Worm (Caenorhabditis elegans) whole organism, L1 larva: ENCODE measurements around the gene tag-297.

ENCODE experiments used
- C04F5.9 ChIP-seq: sonication (generic microtip); optimal IDR thresholded peaks from 2 replicates; lab custom pipeline; 2016; ENCODE audit warnings: missing genetic modification characterization, missing compliant biosample characterization
- C16A3.4 ChIP-seq: fragments of 150-350 bp; optimal IDR thresholded peaks from 2 replicates; lab custom pipeline; 2014; ENCODE audit warnings: missing biosample characterization, missing genetic modification characterization
- F16B12.6 ChIP-seq: fragments of 150-350 bp; optimal IDR thresholded peaks from 2 replicates; lab custom pipeline; 2014; ENCODE audit warnings: missing biosample characterization, missing genetic modification characterization
- aha-1 ChIP-seq: fragments of 150-350 bp; optimal IDR thresholded peaks from 2 replicates; lab custom pipeline; 2014; ENCODE audit warnings: missing biosample characterization, missing genetic modification characterization
- aly-2 ChIP-seq: fragments of 150-350 bp; optimal IDR thresholded peaks from 2 replicates; lab custom pipeline; 2014; ENCODE audit warnings: missing biosample characterization, missing genetic modification characterization
- blmp-1 ChIP-seq: fragments of 150-350 bp; optimal IDR thresholded peaks from 2 replicates; lab custom pipeline; 2014; ENCODE audit warnings: missing biosample characterization, missing genetic modification characterization
- ceh-8 ChIP-seq: fragments of 200-800 bp; sonication (Bioruptor generic); optimal IDR thresholded peaks from 2 replicates; lab custom pipeline; 2018; ENCODE audit warnings: mild to moderate bottlenecking, missing genetic modification characterization, moderate library complexity, missing compliant biosample characterization
- ceh-82 ChIP-seq, 3 experiments: fragments of 150-350 bp in 1 of 3; sonication (generic microtip) in 2 of 3; optimal IDR thresholded peaks; 2 replicates each; lab custom pipeline; 2014 to 2017; ENCODE audit warnings: missing biosample characterization in 3 of 3, missing genetic modification characterization in 3 of 3
- ceh-88 ChIP-seq: fragments of 200-800 bp; sonication (Bioruptor generic); IDR thresholded peaks from 2 replicates; pipeline ENCODE4 v1.3.6; 2022; ENCODE audit warnings: missing genetic modification characterization, missing compliant biosample characterization
- ceh-90 ChIP-seq: sonication (generic microtip); optimal IDR thresholded peaks from 2 replicates; lab custom pipeline; 2016; ENCODE audit warnings: missing genetic modification characterization, missing compliant biosample characterization
- egl-13 ChIP-seq: sonication (generic microtip); optimal IDR thresholded peaks from 2 replicates; lab custom pipeline; 2016; ENCODE audit warnings: missing genotype, missing genetic modification reagents, missing genetic modification characterization, missing compliant biosample characterization
- ets-5 ChIP-seq: fragments of 200-800 bp; sonication (Bioruptor generic); IDR thresholded peaks from 2 replicates; pipeline ENCODE4 v1.3.6; 2022; ENCODE audit warnings: missing genetic modification characterization, missing compliant biosample characterization
- fkh-4 ChIP-seq: sonication (generic microtip); optimal IDR thresholded peaks from 2 replicates; lab custom pipeline; 2016; ENCODE audit warnings: missing compliant biosample characterization, missing genetic modification characterization, borderline replicate concordance
- fos-1 ChIP-seq: fragments of 150-350 bp; optimal IDR thresholded peaks from 2 replicates; lab custom pipeline; 2014; ENCODE audit warnings: missing biosample characterization, missing genetic modification characterization
- hpl-2 ChIP-seq: fragments of 150-350 bp; optimal IDR thresholded peaks from 2 replicates; lab custom pipeline; 2014; ENCODE audit warnings: missing biosample characterization, missing genetic modification reagents, missing genetic modification characterization
- jun-1 ChIP-seq: fragments of 150-350 bp; optimal IDR thresholded peaks from 2 replicates; lab custom pipeline; 2014; ENCODE audit warnings: missing biosample characterization, missing genetic modification reagents, missing genetic modification characterization
- lin-13 ChIP-seq: fragments of 150-350 bp; optimal IDR thresholded peaks from 2 replicates; lab custom pipeline; 2014; ENCODE audit warnings: missing biosample characterization, missing genetic modification reagents, missing genetic modification characterization
- lin-14 ChIP-seq: fragments of 200-800 bp; sonication (Bioruptor generic); optimal IDR thresholded peaks from 2 replicates; lab custom pipeline; 2018; ENCODE audit warnings: mild to moderate bottlenecking, missing genetic modification characterization, moderate library complexity, missing compliant biosample characterization
- lin-15B ChIP-seq: fragments of 150-350 bp; sonication (generic microtip); optimal IDR thresholded peaks from 3 replicates; lab custom pipeline; 2014; ENCODE audit warnings: missing biosample characterization, missing genetic modification characterization
- lin-35 ChIP-seq, 2 experiments: fragments of 150-350 bp; optimal IDR thresholded peaks; 2 replicates each; lab custom pipeline; 2014; ENCODE audit warnings: missing biosample characterization in 2 of 2, missing genetic modification characterization in 2 of 2, missing genetic modification reagents in 2 of 2
- lsy-2 ChIP-seq, 2 experiments: fragments of 150-350 bp; optimal IDR thresholded peaks; 2 replicates each; lab custom pipeline; 2014; ENCODE audit warnings: missing biosample characterization in 2 of 2, missing genetic modification characterization in 2 of 2
- mab-9 ChIP-seq: fragments of 200-800 bp; sonication (Bioruptor generic); IDR thresholded peaks from 2 replicates; pipeline ENCODE4 v1.3.6; 2022; ENCODE audit warnings: missing genetic modification reagents, missing genetic modification characterization, missing compliant biosample characterization
- mdl-1 ChIP-seq, 2 experiments: fragments of 150-350 bp; optimal IDR thresholded peaks; 2 replicates each; lab custom pipeline; 2014 to 2017; ENCODE audit warnings: missing biosample characterization in 2 of 2, missing genetic modification characterization in 2 of 2, inconsistent platforms in 1 of 2
- mep-1 ChIP-seq: fragments of 150-350 bp; optimal IDR thresholded peaks from 2 replicates; lab custom pipeline; 2014; ENCODE audit warnings: missing biosample characterization, missing genetic modification characterization
- nhr-11 ChIP-seq: fragments of 150-350 bp; optimal IDR thresholded peaks from 2 replicates; lab custom pipeline; 2014; ENCODE audit warnings: missing biosample characterization, missing genetic modification characterization
- nhr-12 ChIP-seq: sonication (generic microtip); optimal IDR thresholded peaks from 2 replicates; lab custom pipeline; 2017; ENCODE audit warnings: missing biosample characterization, missing genetic modification characterization
- nhr-28 ChIP-seq: fragments of 150-350 bp; optimal IDR thresholded peaks from 2 replicates; lab custom pipeline; 2014; ENCODE audit warnings: missing biosample characterization, missing genetic modification characterization
- nhr-47 ChIP-seq: sonication (generic microtip); optimal IDR thresholded peaks from 2 replicates; lab custom pipeline; 2016; ENCODE audit warnings: mild to moderate bottlenecking, missing genetic modification characterization, moderate library complexity, missing compliant biosample characterization
- nhr-71 ChIP-seq: sonication (generic microtip); optimal IDR thresholded peaks from 2 replicates; lab custom pipeline; 2016; ENCODE audit warnings: mild to moderate bottlenecking, missing genetic modification characterization, moderate library complexity, missing compliant biosample characterization
- nhr-84 ChIP-seq: sonication (generic microtip); optimal IDR thresholded peaks from 2 replicates; lab custom pipeline; 2017; ENCODE audit warnings: missing biosample characterization, missing genetic modification characterization
- nhr-85 ChIP-seq: sonication (generic microtip); peaks from one replicate; lab custom pipeline; 2016; ENCODE audit warnings: missing genetic modification characterization, inconsistent platforms, missing compliant biosample characterization
- nhr-90 ChIP-seq: sonication (generic microtip); optimal IDR thresholded peaks from 2 replicates; lab custom pipeline; 2016; ENCODE audit warnings: mild to moderate bottlenecking, missing genetic modification characterization, missing compliant biosample characterization; ENCODE audit not compliant: poor library complexity
- pag-3 ChIP-seq: sonication (generic microtip); optimal IDR thresholded peaks from 2 replicates; lab custom pipeline; 2017; ENCODE audit warnings: missing genetic modification characterization, mild to moderate bottlenecking, missing compliant biosample characterization, antibody characterized with exemption, borderline replicate concordance; ENCODE audit not compliant: insufficient read depth
- skn-1 ChIP-seq: fragments of 150-350 bp; optimal IDR thresholded peaks from 2 replicates; lab custom pipeline; 2014; ENCODE audit warnings: missing biosample characterization, missing genetic modification characterization
- snpc-4 ChIP-seq: fragments of 150-350 bp; optimal IDR thresholded peaks from 2 replicates; lab custom pipeline; 2014; ENCODE audit warnings: missing biosample characterization, missing genetic modification characterization
- sptf-1 ChIP-seq: fragments of 150-350 bp; optimal IDR thresholded peaks from 2 replicates; lab custom pipeline; 2014; ENCODE audit warnings: missing biosample characterization, missing genetic modification characterization
- sup-37 ChIP-seq: fragments of 200-800 bp; sonication (Bioruptor generic); optimal IDR thresholded peaks from 2 replicates; lab custom pipeline; 2018; ENCODE audit warnings: mild to moderate bottlenecking, missing genetic modification characterization, missing compliant biosample characterization
- tbx-2 ChIP-seq: sonication (generic microtip); optimal IDR thresholded peaks from 2 replicates; lab custom pipeline; 2016; ENCODE audit warnings: missing genetic modification characterization, missing compliant biosample characterization
- tlp-1 ChIP-seq: fragments of 150-350 bp; optimal IDR thresholded peaks from 2 replicates; lab custom pipeline; 2014; ENCODE audit warnings: missing biosample characterization, missing genetic modification characterization
- unc-30 ChIP-seq: sonication (generic microtip); optimal IDR thresholded peaks from 2 replicates; lab custom pipeline; 2017; ENCODE audit warnings: missing biosample characterization, missing genetic modification characterization
- unc-62 ChIP-seq: fragments of 150-350 bp; optimal IDR thresholded peaks from 2 replicates; lab custom pipeline; 2014; ENCODE audit warnings: missing biosample characterization, missing genetic modification reagents, missing genetic modification characterization
- unc-86 ChIP-seq: sonication (generic microtip); optimal IDR thresholded peaks from 2 replicates; lab custom pipeline; 2016; ENCODE audit warnings: missing genetic modification characterization, missing compliant biosample characterization
- unc-98 ChIP-seq: fragments of 200-800 bp; sonication (Bioruptor generic); IDR thresholded peaks from 2 replicates; pipeline ENCODE4 v1.3.6; 2022; ENCODE audit warnings: missing genetic modification characterization, missing compliant biosample characterization
- xbp-1 ChIP-seq: sonication (generic microtip); optimal IDR thresholded peaks from 2 replicates; lab custom pipeline; 2016; ENCODE audit warnings: missing genetic modification characterization, missing compliant biosample characterization
- ztf-11 ChIP-seq, 2 experiments: sonication (generic microtip); optimal IDR thresholded peaks; 2 replicates each; lab custom pipeline; 2016 to 2017; ENCODE audit warnings: missing genetic modification characterization in 2 of 2, missing biosample characterization in 1 of 2, missing compliant biosample characterization in 1 of 2
- ztf-4 ChIP-seq: fragments of 150-350 bp; optimal IDR thresholded peaks from 2 replicates; lab custom pipeline; 2014; ENCODE audit warnings: missing biosample characterization, missing genetic modification characterization

The tag-297 gene

ce11 chrII:14626883-14627282, 547 bp upstream of the tag-297 start:
- no peak for TF ChIP-seq lin-13
- TF ChIP-seq fos-1 (tag; lab: Kevin White, UChicago): no peak
- peak; percentile 97 for TF ChIP-seq blmp-1
- no peak for TF ChIP-seq nhr-28 (tag; lab: Kevin White, UChicago)
- TF ChIP-seq C04F5.9: no peak
- no peak for TF ChIP-seq ceh-88
- TF ChIP-seq lin-14 (GFP tag; lab: Kevin White, UChicago): no peak
- TF ChIP-seq ceh-82 (tag; optimal IDR thresholded peaks at IDR 0.05; lab: Kevin White, UChicago): no peak
- TF ChIP-seq C16A3.4 (tag; lab: Kevin White, UChicago): no peak

ce11 chrII:14632823-14633222, 5.4 kb downstream of the tag-297 start, which contains the start of gene C38C6.3:
Gene C38C6.3 (plus strand): TSS chrII:14633123.
- TF ChIP-seq unc-62 (GFP tag; lab: Kevin White, UChicago): no peak
- TF ChIP-seq, all 84 proteins: peak for 0

DNA sequence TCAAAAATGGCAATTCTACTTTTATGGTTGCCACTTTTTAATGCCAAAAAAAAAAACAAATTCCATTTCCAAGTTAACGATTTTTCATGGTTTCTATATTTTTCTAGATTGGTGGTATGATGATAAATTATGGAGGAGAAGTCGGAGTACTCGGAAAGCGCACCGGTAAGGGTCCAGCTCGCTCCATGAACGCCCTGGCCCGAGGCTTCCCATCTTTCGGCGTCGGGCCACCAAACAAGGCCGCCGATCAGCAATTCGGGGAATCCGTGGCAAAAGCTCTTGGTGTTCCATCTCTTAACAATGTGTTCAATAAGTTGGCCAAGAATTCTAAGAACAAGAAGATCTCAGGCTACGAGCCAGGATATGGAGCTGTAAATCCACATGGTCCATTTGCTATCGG, 6.6 kb downstream of the tag-297 start:
- no peak for TF ChIP-seq ceh-82 (tag; optimal IDR thresholded peaks at IDR 0.05; lab: Kevin White, UChicago)
- TF ChIP-seq fos-1 (tag; lab: Kevin White, UChicago): no peak
- TF ChIP-seq skn-1 (tag; lab: Kevin White, UChicago): no peak
- TF ChIP-seq nhr-47 (tag; lab: Kevin White, UChicago): no peak
- no peak for TF ChIP-seq egl-13 (tag; lab: Kevin White, UChicago)
- TF ChIP-seq nhr-84 (tag; lab: Kevin White, UChicago): no peak
- TF ChIP-seq, all 84 proteins: peak for 0

DNA sequence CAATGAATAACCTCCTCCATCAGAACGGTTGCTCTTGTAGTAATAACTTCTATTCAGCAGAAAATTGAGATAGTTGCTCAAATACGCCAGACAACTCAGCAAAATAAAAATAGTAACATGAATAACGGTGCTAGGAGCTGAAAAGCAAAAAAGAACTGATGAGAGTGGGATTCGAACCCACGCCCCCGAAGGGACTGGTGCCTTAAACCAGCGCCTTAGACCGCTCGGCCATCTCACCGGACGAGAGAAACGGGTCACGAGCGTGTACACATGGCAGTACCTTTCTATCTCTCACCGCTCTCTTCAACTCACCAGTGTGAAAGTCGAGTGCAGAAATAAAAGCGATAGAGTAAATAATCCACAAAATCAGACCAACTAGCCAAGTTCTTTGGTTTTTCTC, 7.7 kb downstream of the tag-297 start:
- no peak for TF ChIP-seq sup-37 (GFP tag; lab: Kevin White, UChicago)
- no peak for TF ChIP-seq nhr-84 (tag; lab: Kevin White, UChicago)
- TF ChIP-seq unc-62 (GFP tag; lab: Kevin White, UChicago): no peak
- no peak for TF ChIP-seq lsy-2 (tag; optimal IDR thresholded peaks at IDR 0.05; lab: Kevin White, UChicago)
- TF ChIP-seq fkh-4 (tag; lab: Kevin White, UChicago): no peak
- no peak for TF ChIP-seq nhr-28 (tag; lab: Kevin White, UChicago)
- TF ChIP-seq lin-14 (GFP tag; lab: Kevin White, UChicago): no peak
- no peak for TF ChIP-seq unc-86 (tag; lab: Kevin White, UChicago)
- TF ChIP-seq skn-1 (tag; lab: Kevin White, UChicago): peak; percentile 31
- TF ChIP-seq lin-35 (GFP tag; optimal IDR thresholded peaks at IDR 0.05; lab: Kevin White, UChicago): peak; percentile 52 to 69
- TF ChIP-seq egl-13 (tag; lab: Kevin White, UChicago): no peak
- peak; percentile 90 for TF ChIP-seq snpc-4 (tag; lab: Kevin White, UChicago)
- peak; percentile 41 for TF ChIP-seq mep-1 (tag; lab: Kevin White, UChicago)
- TF ChIP-seq ets-5 (GFP tag; lab: Robert Waterston, UW): 0 out of 2 replicates have a peak, but pooled peaks have one; percentile 47
- TF ChIP-seq nhr-90 (tag; lab: Kevin White, UChicago): peak; percentile 39
- TF ChIP-seq sptf-1 (tag; lab: Kevin White, UChicago): no peak
- no peak for TF ChIP-seq nhr-11 (tag; lab: Kevin White, UChicago)
- no peak for TF ChIP-seq unc-30 (tag; lab: Kevin White, UChicago)
- TF ChIP-seq F16B12.6 (tag; lab: Kevin White, UChicago): peak; percentile 11
- peak; percentile 24 for TF ChIP-seq xbp-1 (tag; lab: Kevin White, UChicago)
- TF ChIP-seq nhr-12 (tag; lab: Kevin White, UChicago): no peak
- peak in 1 of 2 experiments; percentile 37 for TF ChIP-seq ztf-11 (tag; optimal IDR thresholded peaks at IDR 0.05; lab: Kevin White, UChicago)
- no peak for TF ChIP-seq unc-98 (GFP tag; lab: Robert Waterston, UW)
- no peak for TF ChIP-seq hpl-2 (GFP tag; lab: Kevin White, UChicago)
- peak; percentile 12 to 60 (median 52) for TF ChIP-seq ceh-82 (tag; optimal IDR thresholded peaks at IDR 0.05; lab: Kevin White, UChicago)
- no peak for TF ChIP-seq ztf-4
- no peak for TF ChIP-seq tbx-2 (tag; lab: Kevin White, UChicago)
- no peak for TF ChIP-seq nhr-71 (tag; lab: Kevin White, UChicago)
- TF ChIP-seq pag-3: no peak
- no peak for TF ChIP-seq ceh-88
- TF ChIP-seq mdl-1 (tag; optimal IDR thresholded peaks at IDR 0.05; lab: Kevin White, UChicago): peak in 1 of 2 experiments; percentile 21
- TF ChIP-seq ceh-8 (GFP tag; lab: Kevin White, UChicago): peak; percentile 29
- TF ChIP-seq aly-2 (tag; lab: Kevin White, UChicago): no peak
- no peak for TF ChIP-seq fos-1 (tag; lab: Kevin White, UChicago)
- TF ChIP-seq mab-9 (GFP tag; lab: Robert Waterston, UW): no peak
- TF ChIP-seq nhr-85: no peak
- TF ChIP-seq lin-15B: no peak
- TF ChIP-seq jun-1 (tag; lab: Kevin White, UChicago): no peak
- no peak for TF ChIP-seq ceh-90
- TF ChIP-seq tlp-1: no peak
- TF ChIP-seq aha-1 (tag; lab: Kevin White, UChicago): no peak
- peak; percentile 38 for TF ChIP-seq C16A3.4 (tag; lab: Kevin White, UChicago)
